Worm (Caenorhabditis elegans) whole organism, young adult: ENCODE data around the gene Y45F10D.14.

Experiments
- nfya-2 ChIP-seq: fragments of 200-800 bp; sonication (Bioruptor generic); IDR thresholded peaks from 2 replicates; pipeline ENCODE4 v1.3.6; 2022; ENCODE audit warnings: missing genetic modification reagents, missing genetic modification characterization, missing compliant biosample characterization
- ztf-28 ChIP-seq: fragments of 200-800 bp; sonication (Bioruptor generic); IDR thresholded peaks from 2 replicates; pipeline ENCODE4 v1.3.6; 2022; ENCODE audit warnings: missing genetic modification reagents, missing genetic modification characterization, missing compliant biosample characterization

DNA sequence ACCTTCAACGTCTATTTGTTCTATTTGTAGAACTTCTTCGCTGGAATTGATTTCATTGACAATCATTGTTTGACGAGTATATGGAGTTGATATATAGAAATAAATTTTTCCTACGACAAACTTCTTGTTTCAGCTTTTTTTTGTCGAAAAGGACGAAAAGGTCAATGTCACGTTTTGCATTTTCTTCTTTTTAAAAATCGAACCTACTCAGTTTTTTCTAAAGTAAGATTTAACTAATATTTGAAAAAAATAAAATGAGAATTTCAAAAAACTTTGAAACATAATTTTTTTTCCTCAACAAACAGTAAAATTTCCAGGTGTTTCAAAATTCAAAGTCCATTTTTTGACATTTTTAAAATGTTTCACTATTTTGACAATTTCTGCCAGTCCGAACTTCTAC lies 28.7 kb upstream of the Y45F10D.14 start, which contains the start of gene H08M01.1:
- TF ChIP-seq ztf-28 (GFP tag; lab: Robert Waterston, UW) (no peak), nfya-2 (no peak)
